Worm (Caenorhabditis elegans): Measurements from ENCODE around the gene flr-4.

- TF ChIP-seq ztf-11 (tag; optimal IDR thresholded peaks at IDR 0.05): no peak
- TF ChIP-seq snpc-4 (tag; optimal IDR thresholded peaks at IDR 0.05): no peak
- no peak for TF ChIP-seq blmp-1 (tag; optimal IDR thresholded peaks at IDR 0.05)
- TF ChIP-seq pha-4 (tag; optimal IDR thresholded peaks at IDR 0.05): no peak
- TF ChIP-seq unc-62 (GFP tag; optimal IDR thresholded peaks at IDR 0.05): no peak
- no peak for TF ChIP-seq nhr-76 (tag; optimal IDR thresholded peaks at IDR 0.05)
- TF ChIP-seq nhr-28 (tag; optimal IDR thresholded peaks at IDR 0.05): no peak
- no peak for TF ChIP-seq mab-5 (tag; optimal IDR thresholded peaks at IDR 0.05)
Measured at ce11 chrX:15087752-15088151, 1.4 kb upstream of the flr-4 start.

Measured in whole organism, mixed stage, embryonic.